Worm (Caenorhabditis elegans) whole organism, L4/young adult: Measurements from ENCODE around the gene F56D6.18.

Experiments used
- W03F9.2 ChIP-seq: fragments of 150-350 bp; optimal IDR thresholded peaks from 2 replicates; lab custom pipeline; 2014; ENCODE audit warnings: missing biosample characterization, missing genetic modification characterization
- dao-5 ChIP-seq: sonication (generic microtip); optimal IDR thresholded peaks from 2 replicates; lab custom pipeline; 2016; ENCODE audit warnings: missing genotype, missing genetic modification characterization, moderate library complexity, missing compliant biosample characterization
- him-1 ChIP-seq: sonication (generic microtip); optimal IDR thresholded peaks from 2 replicates; lab custom pipeline; 2016; ENCODE audit warnings: missing genotype, missing genetic modification reagents, missing genetic modification characterization, missing compliant biosample characterization

DNA sequence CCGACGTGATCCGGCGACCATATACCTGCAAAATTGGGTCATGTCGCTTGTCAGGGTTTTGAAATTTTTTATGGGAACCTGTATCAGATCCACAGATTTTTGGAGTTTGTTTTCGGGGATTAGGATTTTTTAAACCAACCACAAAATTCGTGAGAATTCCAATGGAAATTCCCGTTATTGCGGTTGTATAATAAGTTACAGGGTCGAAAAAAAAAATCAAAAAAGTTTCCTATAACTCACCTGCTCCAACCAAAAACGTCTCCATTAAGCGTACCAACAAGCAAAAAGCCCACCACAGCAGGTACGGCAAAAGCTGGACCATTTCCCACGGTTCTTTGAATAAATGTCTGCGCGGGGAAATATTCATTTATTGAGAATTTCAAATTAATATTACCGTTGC is 48.8 kb downstream of the F56D6.18 start:
- TF ChIP-seq him-1 (tag; lab: Kevin White, UChicago) (no peak), dao-5 (tag; lab: Kevin White, UChicago) (no peak), W03F9.2 (tag; lab: Kevin White, UChicago) (no peak)
